Fruit fly (Drosophila melanogaster): ENCODE results near the gene Smox.
A peak's percentile ranks its signal among the peaks of the same experiment; 100 is the strongest.

The Smox gene

DNA sequence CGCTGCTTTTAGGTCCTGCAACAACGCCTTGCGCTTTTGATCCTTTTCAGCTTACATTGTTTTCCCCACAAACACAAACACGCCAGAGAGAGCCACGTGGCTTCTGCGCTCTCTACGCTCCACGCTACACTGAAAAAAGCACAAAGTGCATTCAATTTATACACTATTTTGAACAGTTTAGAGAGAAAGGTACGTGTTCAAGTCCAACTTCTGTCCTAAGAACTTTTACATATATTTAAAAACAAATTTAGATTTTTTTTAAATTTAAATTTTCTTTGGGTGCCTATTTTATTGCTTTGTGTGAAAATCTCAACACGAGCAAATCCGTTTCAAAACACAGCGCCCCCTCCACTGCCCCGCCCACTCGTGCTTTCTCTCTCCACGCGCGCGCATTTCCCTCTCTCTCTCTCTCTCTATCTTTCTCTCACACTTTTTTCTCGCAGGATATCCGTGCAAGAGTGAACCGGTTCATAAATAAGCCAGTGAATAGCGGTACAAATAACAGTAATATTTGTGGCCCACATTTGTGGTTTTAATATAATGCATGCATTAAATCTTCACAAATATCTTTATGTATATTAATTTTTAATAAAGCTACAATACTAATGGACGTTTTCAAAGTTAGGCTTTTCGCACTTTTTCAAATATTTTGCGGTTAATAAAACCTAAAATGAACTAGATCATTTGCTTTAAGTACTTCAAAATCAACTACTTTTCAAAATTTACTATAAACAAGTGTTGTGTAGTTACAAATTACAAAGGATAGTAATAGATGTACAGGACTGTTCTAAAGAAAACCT lies 41.9 kb downstream of the Smox start:
- peak; percentile 20 for TF ChIP-seq CG17801 (GFP tag; optimal IDR thresholded peaks at IDR 0.05; ENCODE audit: partially characterized antibody)

- no peak for TF ChIP-seq CG17801 (GFP tag; optimal IDR thresholded peaks at IDR 0.05; ENCODE audit: partially characterized antibody)
Observed at dm6 chrX:8093722-8094177, 48.3 kb downstream of the Smox start, which contains the start of gene UbcE2H. Gene UbcE2H, minus strand, starts transcription at chrX:8094064.

- peak; percentile 22 for TF ChIP-seq CG17801 (GFP tag; optimal IDR thresholded peaks at IDR 0.05; ENCODE audit: partially characterized antibody)
Observed at dm6 chrX:8092893-8093721, 49.0 kb downstream of the Smox start.

dm6 chrX:8092075-8092682 lies 49.9 kb downstream of the Smox start:
- TF ChIP-seq CG17801 (GFP tag; optimal IDR thresholded peaks at IDR 0.05; ENCODE audit: partially characterized antibody) = peak; percentile 98

dm6 chrX:8091017-8091620 lies 51.0 kb downstream of the Smox start:
- peak; percentile 90 for TF ChIP-seq CG17801 (GFP tag; optimal IDR thresholded peaks at IDR 0.05; ENCODE audit: partially characterized antibody)

dm6 chrX:8087113-8087512 lies 55.0 kb downstream of the Smox start, which contains the start of gene CG2256:
Gene CG2256, minus strand, starts transcription at chrX:8087213.
- no peak for TF ChIP-seq CG17801 (GFP tag; optimal IDR thresholded peaks at IDR 0.05; ENCODE audit: partially characterized antibody)

All from ovary, adult (tissue).